Fruit fly (Drosophila melanogaster): Measurements from ENCODE around the gene sty.

The sty gene

dm6 chr3L:3454430-3454829 is 29.7 kb upstream of the sty start:
- TF ChIP-seq Hr4 (GFP tag; optimal IDR thresholded peaks at IDR 0.05) (no peak), CG11762 (GFP tag; optimal IDR thresholded peaks at IDR 0.05; ENCODE audit: insufficient read depth) (no peak), dac (GFP tag; optimal IDR thresholded peaks at IDR 0.05) (no peak), fd85E (GFP tag; optimal IDR thresholded peaks at IDR 0.05) (no peak), CG34406 (GFP tag; optimal IDR thresholded peaks at IDR 0.05) (no peak), dsx (GFP tag; optimal IDR thresholded peaks at IDR 0.05; ENCODE audit: poor library complexity, severe bottlenecking) (no peak), CG3032 (tag; optimal IDR thresholded peaks at IDR 0.05) (no peak), CG6276 (GFP tag; optimal IDR thresholded peaks at IDR 0.05) (no peak), CG31627 (GFP tag; optimal IDR thresholded peaks at IDR 0.05) (no peak), CG6163 (GFP tag; IDR thresholded peaks at IDR 0.05) (no peak), pdm3 (GFP tag; optimal IDR thresholded peaks at IDR 0.05) (no peak), eg (GFP tag; IDR thresholded peaks at IDR 0.05) (no peak), spab (GFP tag; optimal IDR thresholded peaks at IDR 0.05) (no peak), acj6 (GFP tag; optimal IDR thresholded peaks at IDR 0.05) (no peak), Gug (GFP tag; IDR thresholded peaks at IDR 0.05) (no peak), CG8632 (GFP tag; optimal IDR thresholded peaks at IDR 0.05) (no peak), cyc (GFP tag; optimal IDR thresholded peaks at IDR 0.05) (no peak), Sox15 (GFP tag; optimal IDR thresholded peaks at IDR 0.05) (no peak), Met (GFP tag; optimal IDR thresholded peaks at IDR 0.05) (no peak)

dm6 chr3L:3452684-3453083 is 27.9 kb upstream of the sty start:
- TF ChIP-seq CG8119 (GFP tag; IDR thresholded peaks at IDR 0.05) = 0 out of 3 replicates have a peak, but pooled peaks have one; percentile 18
- no peak for TF ChIP-seq Sox102F (GFP tag; optimal IDR thresholded peaks at IDR 0.05)
- peak; percentile 6 for TF ChIP-seq CG6276 (GFP tag; optimal IDR thresholded peaks at IDR 0.05)
- peak; percentile 13 for TF ChIP-seq Hr4 (GFP tag; optimal IDR thresholded peaks at IDR 0.05)
- peak; percentile 65 for TF ChIP-seq Eip78C (GFP tag)
- TF ChIP-seq CG32006 (GFP tag; optimal IDR thresholded peaks at IDR 0.05) = peak; percentile 11
- TF ChIP-seq salr (GFP tag; optimal IDR thresholded peaks at IDR 0.05) = no peak
- no peak for TF ChIP-seq achi (GFP tag; optimal IDR thresholded peaks at IDR 0.05)

DNA sequence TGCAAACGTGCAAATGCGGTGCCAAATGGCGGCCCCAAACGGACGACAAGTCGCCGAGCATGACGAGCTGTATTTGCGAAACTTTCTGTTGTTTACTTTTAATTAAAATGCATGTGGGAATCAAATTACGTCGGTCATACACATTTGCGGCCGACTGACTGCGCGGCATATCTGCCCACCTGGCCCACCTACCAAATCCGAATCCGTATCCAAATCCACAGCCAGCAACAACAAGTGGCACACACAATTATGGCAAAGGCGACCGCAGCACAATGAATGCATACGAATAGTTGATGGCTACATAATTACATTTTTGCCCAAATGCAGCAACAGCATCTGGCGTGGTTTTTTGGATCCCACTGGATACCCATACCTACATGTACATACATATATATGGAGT is 27.0 kb upstream of the sty start:
- TF ChIP-seq eg (GFP tag; IDR thresholded peaks at IDR 0.05) (0 out of 3 replicates have a peak, but pooled peaks have one; percentile 21), Hr38 (GFP tag; optimal IDR thresholded peaks at IDR 0.05) (no peak)

dm6 chr3L:3450410-3450809 is 25.7 kb upstream of the sty start:
- TF ChIP-seq Blimp-1 (GFP tag; optimal IDR thresholded peaks at IDR 0.05) (peak; percentile 6), topi (GFP tag; optimal IDR thresholded peaks at IDR 0.05) (peak; percentile 57), net (GFP tag; optimal IDR thresholded peaks at IDR 0.05) (peak; percentile 30), CG16779 (tag; optimal IDR thresholded peaks at IDR 0.05) (no peak), OdsH (GFP tag; optimal IDR thresholded peaks at IDR 0.05) (peak; percentile 63), CG11902 (GFP tag; optimal IDR thresholded peaks at IDR 0.05) (no peak), CG8632 (GFP tag; optimal IDR thresholded peaks at IDR 0.05) (peak; percentile 70), ss (GFP tag; optimal IDR thresholded peaks at IDR 0.05) (peak in 1 of 2 experiments; percentile 41), CG15336 (GFP tag; IDR thresholded peaks at IDR 0.05) (0 out of 2 replicates have a peak, but pooled peaks have one; percentile 9), CG34406 (GFP tag; optimal IDR thresholded peaks at IDR 0.05) (peak; percentile 75), CG3032 (tag; optimal IDR thresholded peaks at IDR 0.05) (no peak), CG11762 (GFP tag; optimal IDR thresholded peaks at IDR 0.05; ENCODE audit: insufficient read depth) (no peak), Ets21C (GFP tag; optimal IDR thresholded peaks at IDR 0.05) (no peak), salr (GFP tag; optimal IDR thresholded peaks at IDR 0.05) (peak in 1 of 2 experiments; percentile 10), cyc (GFP tag; optimal IDR thresholded peaks at IDR 0.05) (peak; percentile 20), CG10669 (GFP tag; optimal IDR thresholded peaks at IDR 0.05) (peak; percentile 31), Eip78C (GFP tag) (peak; percentile 94), achi (GFP tag; optimal IDR thresholded peaks at IDR 0.05) (peak; percentile 50), Sox102F (GFP tag; optimal IDR thresholded peaks at IDR 0.05) (peak; percentile 89), CG1621 (tag; optimal IDR thresholded peaks at IDR 0.05) (no peak), Hr38 (GFP tag; optimal IDR thresholded peaks at IDR 0.05) (no peak), lz (GFP tag; optimal IDR thresholded peaks at IDR 0.05) (peak; percentile 55), Eip93F (GFP tag; optimal IDR thresholded peaks at IDR 0.05) (peak; percentile 25), CG6792 (GFP tag; optimal IDR thresholded peaks at IDR 0.05) (peak; percentile 61), CG6163 (GFP tag; IDR thresholded peaks at IDR 0.05) (no peak), Sox14 (GFP tag; optimal IDR thresholded peaks at IDR 0.05) (peak; percentile 74), esn (GFP tag; optimal IDR thresholded peaks at IDR 0.05) (peak; percentile 82), Hr4 (GFP tag; optimal IDR thresholded peaks at IDR 0.05) (no peak), CG31627 (GFP tag; optimal IDR thresholded peaks at IDR 0.05) (peak; percentile 77), Hr39 (GFP tag; optimal IDR thresholded peaks at IDR 0.05) (peak; percentile 84), Eip75B (GFP tag; optimal IDR thresholded peaks at IDR 0.05) (peak; percentile 33), pdm3 (GFP tag; optimal IDR thresholded peaks at IDR 0.05) (peak; percentile 73)
